Worm (Caenorhabditis elegans) whole organism, L2 larva: Measurements from ENCODE around the gene R10D12.7.

Experiments used
- C34F6.9 ChIP-seq: fragments of 150-350 bp; optimal IDR thresholded peaks from 2 replicates; lab custom pipeline; 2014; ENCODE audit warnings: missing biosample characterization, missing genetic modification characterization
- F13H6.1 ChIP-seq: sonication (generic microtip); optimal IDR thresholded peaks from 2 replicates; lab custom pipeline; 2016; ENCODE audit warnings: missing genetic modification characterization, missing compliant biosample characterization
- R02D3.7 ChIP-seq: fragments of 150-350 bp; optimal IDR thresholded peaks from 2 replicates; lab custom pipeline; 2014; ENCODE audit warnings: missing biosample characterization, missing genetic modification characterization
- Y55F3AM.14 ChIP-seq: fragments of 200-800 bp; sonication (Bioruptor generic); optimal IDR thresholded peaks from 2 replicates; lab custom pipeline; 2018; ENCODE audit warnings: mild to moderate bottlenecking, missing genetic modification characterization, missing compliant biosample characterization
- ZK546.5 ChIP-seq: sonication (generic microtip); optimal IDR thresholded peaks from 2 replicates; lab custom pipeline; 2017; ENCODE audit warnings: missing biosample characterization, missing genetic modification characterization
- aly-2 ChIP-seq: fragments of 150-350 bp; optimal IDR thresholded peaks from 2 replicates; lab custom pipeline; 2014; ENCODE audit warnings: missing biosample characterization, missing genetic modification characterization
- ama-1 ChIP-seq: fragments of 150-350 bp; optimal IDR thresholded peaks from 2 replicates; lab custom pipeline; 2018; ENCODE audit warnings: inconsistent platforms
- blmp-1 ChIP-seq: sonication (generic microtip); optimal IDR thresholded peaks from 2 replicates; lab custom pipeline; 2017; ENCODE audit warnings: missing genetic modification characterization, mild to moderate bottlenecking, missing compliant biosample characterization, antibody characterized with exemption, moderate library complexity; ENCODE audit not compliant: insufficient read depth
- ceh-16 ChIP-seq: fragments of 150-350 bp; optimal IDR thresholded peaks from 2 replicates; lab custom pipeline; 2014; ENCODE audit warnings: missing biosample characterization, missing genetic modification characterization
- ceh-82 ChIP-seq: fragments of 150-350 bp; optimal IDR thresholded peaks from 2 replicates; lab custom pipeline; 2014; ENCODE audit warnings: missing biosample characterization, missing genetic modification characterization
- crh-2 ChIP-seq: sonication (generic microtip); optimal IDR thresholded peaks from 2 replicates; lab custom pipeline; 2017; ENCODE audit warnings: missing biosample characterization, missing genetic modification characterization
- dmd-4 ChIP-seq: sonication (generic microtip); optimal IDR thresholded peaks from 2 replicates; lab custom pipeline; 2017; ENCODE audit warnings: missing biosample characterization, missing genetic modification characterization
- egl-27 ChIP-seq: sonication (generic microtip); optimal IDR thresholded peaks from 3 replicates; lab custom pipeline; 2017; ENCODE audit warnings: missing biosample characterization, missing genetic modification reagents, missing genetic modification characterization
- elt-1 ChIP-seq: fragments of 150-350 bp; optimal IDR thresholded peaks from 2 replicates; lab custom pipeline; 2014; ENCODE audit warnings: missing biosample characterization, missing genetic modification characterization
- elt-3 ChIP-seq: sonication (generic microtip); optimal IDR thresholded peaks from 2 replicates; lab custom pipeline; 2017; ENCODE audit warnings: missing biosample characterization, missing genetic modification characterization
- fos-1 ChIP-seq: fragments of 150-350 bp; optimal IDR thresholded peaks from 2 replicates; lab custom pipeline; 2014; ENCODE audit warnings: missing biosample characterization, missing genetic modification characterization
- gmeb-1 ChIP-seq: fragments of 150-350 bp; optimal IDR thresholded peaks from 2 replicates; lab custom pipeline; 2014; ENCODE audit warnings: missing biosample characterization, missing genetic modification characterization
- lin-13 ChIP-seq: fragments of 150-350 bp; optimal IDR thresholded peaks from 2 replicates; lab custom pipeline; 2014; ENCODE audit warnings: missing biosample characterization, missing genetic modification reagents, missing genetic modification characterization
- lin-39 ChIP-seq: fragments of 150-350 bp; optimal IDR thresholded peaks from 2 replicates; lab custom pipeline; 2014; ENCODE audit warnings: missing biosample characterization, missing genetic modification reagents, missing genetic modification characterization
- lsy-2 ChIP-seq, 2 experiments: fragments of 150-350 bp in 1 of 2; sonication (generic microtip) in 1 of 2; optimal IDR thresholded peaks; 2 replicates each; lab custom pipeline; 2014 to 2017; ENCODE audit warnings: missing biosample characterization in 2 of 2, missing genetic modification characterization in 2 of 2
- mab-5 ChIP-seq: fragments of 150-350 bp; optimal IDR thresholded peaks from 2 replicates; lab custom pipeline; 2014; ENCODE audit warnings: missing biosample characterization, missing genetic modification characterization
- mdl-1 ChIP-seq, 2 experiments: fragments of 150-350 bp in 1 of 2; sonication (generic microtip) in 1 of 2; optimal IDR thresholded peaks; 2 replicates each; lab custom pipeline; 2017; ENCODE audit warnings: missing biosample characterization in 2 of 2, missing genetic modification characterization in 2 of 2
- nhr-10 ChIP-seq: sonication (generic microtip); optimal IDR thresholded peaks from 2 replicates; lab custom pipeline; 2017; ENCODE audit warnings: missing biosample characterization, missing genetic modification characterization
- nhr-11 ChIP-seq: fragments of 150-350 bp; optimal IDR thresholded peaks from 2 replicates; lab custom pipeline; 2014; ENCODE audit warnings: missing biosample characterization, missing genetic modification characterization
- nhr-129 ChIP-seq: fragments of 150-350 bp; optimal IDR thresholded peaks from 2 replicates; lab custom pipeline; 2014; ENCODE audit warnings: missing biosample characterization, missing genetic modification characterization
- nhr-23 ChIP-seq: fragments of 150-350 bp; optimal IDR thresholded peaks from 2 replicates; lab custom pipeline; 2014; ENCODE audit warnings: missing biosample characterization, missing genetic modification reagents, missing genetic modification characterization
- nhr-237 ChIP-seq: fragments of 150-350 bp; optimal IDR thresholded peaks from 2 replicates; lab custom pipeline; 2014; ENCODE audit warnings: missing biosample characterization, missing genetic modification characterization
- nhr-77 ChIP-seq: fragments of 150-350 bp; optimal IDR thresholded peaks from 2 replicates; lab custom pipeline; 2014; ENCODE audit warnings: missing biosample characterization, missing genetic modification characterization
- peb-1 ChIP-seq: fragments of 150-350 bp; optimal IDR thresholded peaks from 2 replicates; lab custom pipeline; 2014; ENCODE audit warnings: missing biosample characterization, missing genetic modification characterization
- sem-4 ChIP-seq: fragments of 150-350 bp; optimal IDR thresholded peaks from 2 replicates; lab custom pipeline; 2014; ENCODE audit warnings: missing biosample characterization, missing genetic modification reagents, missing genetic modification characterization
- skn-1 ChIP-seq: sonication (generic microtip); optimal IDR thresholded peaks from 2 replicates; lab custom pipeline; 2017; ENCODE audit warnings: missing biosample characterization, missing genetic modification characterization
- sma-9 ChIP-seq, 2 experiments: fragments of 150-350 bp in 1 of 2; sonication (generic microtip) in 1 of 2; optimal IDR thresholded peaks; 2 replicates each; lab custom pipeline; 2014 to 2016; ENCODE audit warnings: missing genetic modification characterization in 2 of 2, mild to moderate bottlenecking in 1 of 2, missing biosample characterization in 1 of 2, missing compliant biosample characterization in 1 of 2, missing genetic modification reagents in 1 of 2, moderate library complexity in 1 of 2
- snpc-4 ChIP-seq: fragments of 150-350 bp; optimal IDR thresholded peaks from 2 replicates; lab custom pipeline; 2014; ENCODE audit warnings: missing biosample characterization, missing genetic modification characterization
- unc-39 ChIP-seq: fragments of 150-350 bp; optimal IDR thresholded peaks from 2 replicates; lab custom pipeline; 2014; ENCODE audit warnings: missing biosample characterization, missing genetic modification characterization
- unc-55 ChIP-seq: fragments of 150-350 bp; sonication (generic microtip); optimal IDR thresholded peaks from 3 replicates; lab custom pipeline; 2014; ENCODE audit warnings: missing biosample characterization, missing genetic modification reagents, missing genetic modification characterization
- zag-1 ChIP-seq: fragments of 150-350 bp; optimal IDR thresholded peaks from 2 replicates; lab custom pipeline; 2014; ENCODE audit warnings: missing biosample characterization, missing genetic modification characterization
- ztf-1 ChIP-seq: fragments of 200-800 bp; sonication (Bioruptor generic); conservative IDR thresholded peaks from 2 replicates; pipeline ENCODE4 v1.3.6; 2022; ENCODE audit warnings: missing genetic modification characterization, missing compliant biosample characterization
- ztf-4 ChIP-seq: fragments of 150-350 bp; optimal IDR thresholded peaks from 2 replicates; lab custom pipeline; 2014; ENCODE audit warnings: missing biosample characterization, missing genetic modification characterization

The R10D12.7 gene

ce11 chrV:13955370-13956089 is 5.7 kb downstream of the R10D12.7 start:
- TF ChIP-seq snpc-4 = no peak
- no peak for TF ChIP-seq ztf-1 (GFP tag; lab: Robert Waterston, UW)
- no peak for TF ChIP-seq ztf-4 (tag; lab: Kevin White, UChicago)
- no peak for TF ChIP-seq lsy-2 (tag; optimal IDR thresholded peaks at IDR 0.05; lab: Kevin White, UChicago)
- TF ChIP-seq nhr-77 = no peak
- TF ChIP-seq fos-1 (tag; lab: Kevin White, UChicago) = no peak
- TF ChIP-seq crh-2 (tag; lab: Kevin White, UChicago) = no peak
- no peak for TF ChIP-seq nhr-23 (tag; lab: Kevin White, UChicago)
- no peak for TF ChIP-seq ama-1 (lab: Kevin White, UChicago)
- no peak for TF ChIP-seq unc-39 (tag; lab: Kevin White, UChicago)
- TF ChIP-seq lin-13 (GFP tag; lab: Kevin White, UChicago) = no peak
- TF ChIP-seq ceh-82 (tag; lab: Kevin White, UChicago) = no peak
- TF ChIP-seq sma-9 (GFP tag; optimal IDR thresholded peaks at IDR 0.05; lab: Kevin White, UChicago) = no peak
- TF ChIP-seq sma-9 (tag; optimal IDR thresholded peaks at IDR 0.05; lab: Kevin White, UChicago) = no peak

DNA sequence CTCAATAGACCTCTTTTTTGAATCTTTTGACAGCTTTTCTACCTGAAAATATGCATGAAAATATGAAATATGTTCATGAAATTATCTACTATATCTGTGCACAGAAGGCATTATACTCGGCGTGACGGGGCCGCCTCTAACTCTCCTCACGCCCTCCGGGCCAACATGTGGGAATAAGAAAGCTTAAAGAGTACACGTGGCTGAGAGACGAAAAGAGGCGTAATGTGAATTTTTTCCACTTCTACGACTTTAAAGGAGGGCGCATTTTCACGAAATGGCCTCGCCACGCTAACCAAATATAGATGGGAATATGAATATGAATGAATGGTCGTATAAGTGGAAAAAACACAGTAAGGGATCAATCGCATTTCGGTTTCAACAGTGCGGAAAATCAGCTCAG is 7.8 kb downstream of the R10D12.7 start:
- TF ChIP-seq ztf-4 (tag; lab: Kevin White, UChicago) = no peak
- TF ChIP-seq ZK546.5 (tag; lab: Kevin White, UChicago) = no peak
- no peak for TF ChIP-seq mdl-1 (tag; optimal IDR thresholded peaks at IDR 0.05; lab: Kevin White, UChicago)
- TF ChIP-seq nhr-23 (tag; lab: Kevin White, UChicago) = no peak

DNA sequence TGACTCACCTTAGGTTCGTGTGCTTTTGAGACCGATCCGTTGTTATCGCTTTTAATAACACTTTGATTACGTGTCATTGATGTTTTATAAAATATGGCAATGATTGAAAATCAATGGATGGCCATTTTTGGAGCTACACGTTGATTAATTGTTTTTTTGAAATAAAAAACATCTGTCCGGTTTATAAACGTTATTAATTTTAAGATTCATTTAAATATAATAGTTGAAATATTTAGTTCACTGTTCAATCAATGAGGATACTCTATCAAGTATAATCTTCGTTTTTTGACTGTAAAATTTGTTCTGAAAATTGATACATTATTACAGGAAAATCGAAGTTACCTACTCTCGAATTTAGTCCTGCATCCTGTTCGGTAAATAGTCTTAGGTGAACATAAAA is 8.4 kb downstream of the R10D12.7 start, which contains the start of gene R10D12.10:
R10D12.10 (minus strand) TSS at position 101 of the 400 bp plus-strand sequence.
- TF ChIP-seq Y55F3AM.14 (no peak), lin-39 (no peak), nhr-129 (tag; lab: Kevin White, UChicago) (no peak), unc-55 (GFP tag; lab: Kevin White, UChicago) (no peak), nhr-11 (tag; lab: Kevin White, UChicago) (no peak), C34F6.9 (tag; lab: Kevin White, UChicago) (no peak), sem-4 (tag; lab: Kevin White, UChicago) (no peak), ztf-4 (tag; lab: Kevin White, UChicago) (no peak), nhr-237 (no peak), egl-27 (no peak), R02D3.7 (tag; lab: Kevin White, UChicago) (no peak), mab-5 (no peak), peb-1 (tag; lab: Kevin White, UChicago) (no peak), dmd-4 (tag; lab: Kevin White, UChicago) (no peak), skn-1 (tag; lab: Kevin White, UChicago) (no peak), sma-9 (GFP tag; optimal IDR thresholded peaks at IDR 0.05; lab: Kevin White, UChicago) (no peak), sma-9 (tag; optimal IDR thresholded peaks at IDR 0.05; lab: Kevin White, UChicago) (no peak), gmeb-1 (tag; lab: Kevin White, UChicago) (no peak), nhr-10 (no peak), zag-1 (tag; lab: Kevin White, UChicago) (no peak)

ce11 chrV:13960916-13961315 is 11.1 kb downstream of the R10D12.7 start, which contains the start of gene srh-24:
Gene srh-24, minus strand, starts transcription at chrV:13961016.
- TF ChIP-seq sma-9 (GFP tag; optimal IDR thresholded peaks at IDR 0.05; lab: Kevin White, UChicago) (no peak), sma-9 (tag; optimal IDR thresholded peaks at IDR 0.05; lab: Kevin White, UChicago) (no peak), skn-1 (tag; lab: Kevin White, UChicago) (no peak), lsy-2 (tag; optimal IDR thresholded peaks at IDR 0.05; lab: Kevin White, UChicago) (no peak), ztf-1 (GFP tag; lab: Robert Waterston, UW) (no peak), ceh-16 (tag; lab: Kevin White, UChicago) (no peak), dmd-4 (tag; lab: Kevin White, UChicago) (no peak), elt-3 (tag; lab: Kevin White, UChicago) (no peak), blmp-1 (no peak), elt-1 (tag; lab: Kevin White, UChicago) (no peak), nhr-77 (no peak), nhr-237 (no peak), aly-2 (tag; lab: Kevin White, UChicago) (no peak), F13H6.1 (tag; lab: Kevin White, UChicago) (no peak), gmeb-1 (tag; lab: Kevin White, UChicago) (no peak), fos-1 (tag; lab: Kevin White, UChicago) (no peak)
